Fruit fly (Drosophila melanogaster) whole organism, prepupa: Measurements from ENCODE around the gene CG31019.

Experiments used
- Blimp-1 ChIP-seq: fragments of 200-800 bp; sonication (Bioruptor generic); optimal IDR thresholded peaks from 3 replicates; lab custom pipeline; 2017; ENCODE audit warnings: missing biosample characterization, missing genetic modification characterization, mild to moderate bottlenecking, moderate library complexity, missing genetic modification reagents
- CG10631 ChIP-seq: fragments of 200-800 bp; sonication (Bioruptor generic); optimal IDR thresholded peaks from 2 replicates; lab custom pipeline; 2016; ENCODE audit warnings: missing biosample characterization, missing genetic modification characterization
- CG10669 ChIP-seq: fragments of 200-800 bp; sonication (Bioruptor generic); optimal IDR thresholded peaks from 3 replicates; lab custom pipeline; 2018; ENCODE audit warnings: missing biosample characterization, mild to moderate bottlenecking, missing genetic modification characterization, moderate library complexity
- CG11294 ChIP-seq: fragments of 200-800 bp; sonication (Bioruptor generic); IDR thresholded peaks from 2 replicates; pipeline ENCODE4 v1.3.6; 2022; ENCODE audit warnings: missing biosample characterization, missing genetic modification characterization
- CG11902 ChIP-seq: fragments of 200-800 bp; sonication (Bioruptor generic); optimal IDR thresholded peaks from 3 replicates; lab custom pipeline; 2016; ENCODE audit warnings: missing biosample characterization, missing genetic modification characterization
- CG15336 ChIP-seq: fragments of 200-800 bp; sonication (Bioruptor generic); IDR thresholded peaks from 2 replicates; pipeline ENCODE4 v1.3.6; 2022; ENCODE audit warnings: missing biosample characterization, missing genetic modification characterization
- CG1621 ChIP-seq: fragments of 200-800 bp; sonication (Bioruptor generic); optimal IDR thresholded peaks from 3 replicates; lab custom pipeline; 2018; ENCODE audit warnings: missing biosample characterization, mild to moderate bottlenecking, missing genetic modification characterization
- CG31627 ChIP-seq: fragments of 200-800 bp; sonication (Bioruptor generic); optimal IDR thresholded peaks from 3 replicates; lab custom pipeline; 2016; ENCODE audit warnings: missing biosample characterization, missing genetic modification characterization
- CG32006 ChIP-seq: fragments of 200-800 bp; sonication (Bioruptor generic); optimal IDR thresholded peaks from 3 replicates; lab custom pipeline; 2017; ENCODE audit warnings: missing biosample characterization, mild to moderate bottlenecking, missing genetic modification characterization
- CG34406 ChIP-seq: fragments of 200-800 bp; sonication (Bioruptor generic); optimal IDR thresholded peaks from 3 replicates; lab custom pipeline; 2016; ENCODE audit warnings: missing biosample characterization, missing genetic modification characterization
- CG3919 ChIP-seq: fragments of 200-800 bp; sonication (Bioruptor generic); optimal IDR thresholded peaks from 3 replicates; lab custom pipeline; 2016; ENCODE audit warnings: missing biosample characterization, missing genetic modification characterization
- CG4318 ChIP-seq: fragments of 200-800 bp; sonication (Bioruptor generic); optimal IDR thresholded peaks from 3 replicates; lab custom pipeline; 2017; ENCODE audit warnings: missing biosample characterization, mild to moderate bottlenecking, missing genetic modification characterization
- CG6163 ChIP-seq: fragments of 200-800 bp; sonication (Bioruptor generic); IDR thresholded peaks from 3 replicates; pipeline ENCODE4 v1.3.6; 2022; ENCODE audit warnings: missing biosample characterization, missing genetic modification characterization
- CG6276 ChIP-seq: fragments of 200-800 bp; sonication (Bioruptor generic); optimal IDR thresholded peaks from 2 replicates; lab custom pipeline; 2017; ENCODE audit warnings: missing biosample characterization, mild to moderate bottlenecking, missing genetic modification characterization
- CG6792 ChIP-seq: fragments of 200-800 bp; sonication (Bioruptor generic); optimal IDR thresholded peaks from 3 replicates; lab custom pipeline; 2016; ENCODE audit warnings: missing biosample characterization, missing genetic modification characterization
- CG6808 ChIP-seq: fragments of 200-800 bp; sonication (Bioruptor generic); optimal IDR thresholded peaks from 3 replicates; lab custom pipeline; 2017; ENCODE audit warnings: missing biosample characterization, missing genetic modification characterization, mild to moderate bottlenecking, moderate library complexity, missing genetic modification reagents
- CG6854 ChIP-seq: fragments of 200-800 bp; sonication (Bioruptor generic); optimal IDR thresholded peaks from 2 replicates; lab custom pipeline; 2017; ENCODE audit warnings: missing biosample characterization, mild to moderate bottlenecking, missing genetic modification characterization
- CG7368 ChIP-seq: fragments of 200-800 bp; sonication (Bioruptor generic); optimal IDR thresholded peaks from 3 replicates; lab custom pipeline; 2016; ENCODE audit warnings: missing biosample characterization, missing genetic modification characterization
- CG8119 ChIP-seq: fragments of 200-800 bp; sonication (Bioruptor generic); IDR thresholded peaks from 3 replicates; pipeline ENCODE4 v1.3.6; 2022; ENCODE audit warnings: missing biosample characterization, missing genetic modification characterization
- CG8319 ChIP-seq: fragments of 200-800 bp; sonication (Bioruptor generic); optimal IDR thresholded peaks from 3 replicates; lab custom pipeline; 2016; ENCODE audit warnings: missing biosample characterization, missing genetic modification characterization
- CG8632 ChIP-seq: fragments of 200-800 bp; sonication (Bioruptor generic); optimal IDR thresholded peaks from 3 replicates; lab custom pipeline; 2016; ENCODE audit warnings: missing biosample characterization, missing genetic modification characterization
- CG9139 ChIP-seq: fragments of 200-800 bp; sonication (Bioruptor generic); optimal IDR thresholded peaks from 3 replicates; lab custom pipeline; 2017; ENCODE audit warnings: missing biosample characterization, mild to moderate bottlenecking, missing genetic modification characterization
- Eip75B ChIP-seq: fragments of 200-800 bp; sonication (Bioruptor generic); optimal IDR thresholded peaks from 3 replicates; lab custom pipeline; 2016; ENCODE audit warnings: missing biosample characterization, missing genetic modification characterization
- Eip78C ChIP-seq: fragments of 200-800 bp; sonication (Bioruptor generic); peaks from one replicate; lab custom pipeline; 2016; ENCODE audit warnings: missing biosample characterization, missing genetic modification characterization
- Eip93F ChIP-seq: fragments of 200-800 bp; sonication (Bioruptor generic); optimal IDR thresholded peaks from 2 replicates; lab custom pipeline; 2016; ENCODE audit warnings: missing biosample characterization, mild to moderate bottlenecking, missing genetic modification characterization
- Ets21C ChIP-seq: fragments of 200-800 bp; sonication (Bioruptor generic); optimal IDR thresholded peaks from 3 replicates; lab custom pipeline; 2016; ENCODE audit warnings: missing biosample characterization, missing genetic modification characterization
- Ets96B ChIP-seq: fragments of 200-800 bp; optimal IDR thresholded peaks from 2 replicates; lab custom pipeline; 2019; ENCODE audit warnings: missing biosample characterization, mild to moderate bottlenecking, missing genetic modification characterization, moderate library complexity
- Gug ChIP-seq: fragments of 200-800 bp; sonication (Bioruptor generic); IDR thresholded peaks from 2 replicates; pipeline ENCODE4 v1.3.6; 2022; ENCODE audit warnings: missing biosample characterization, missing genetic modification characterization
- Hr39 ChIP-seq: fragments of 200-800 bp; sonication (Bioruptor generic); optimal IDR thresholded peaks from 2 replicates; lab custom pipeline; 2016; ENCODE audit warnings: missing biosample characterization, missing genetic modification characterization
- Lpt ChIP-seq: fragments of 200-800 bp; sonication (Bioruptor generic); optimal IDR thresholded peaks from 3 replicates; lab custom pipeline; 2016; ENCODE audit warnings: missing biosample characterization, missing genetic modification characterization
- Met ChIP-seq: fragments of 200-800 bp; sonication (Bioruptor generic); optimal IDR thresholded peaks from 3 replicates; lab custom pipeline; 2016; ENCODE audit warnings: missing biosample characterization, missing genetic modification characterization
- OdsH ChIP-seq: fragments of 200-800 bp; sonication (Bioruptor generic); optimal IDR thresholded peaks from 3 replicates; lab custom pipeline; 2016; ENCODE audit warnings: missing biosample characterization, missing genetic modification characterization
- Sox102F ChIP-seq: fragments of 200-800 bp; sonication (Bioruptor generic); optimal IDR thresholded peaks from 2 replicates; lab custom pipeline; 2016; ENCODE audit warnings: missing biosample characterization, mild to moderate bottlenecking, missing genetic modification characterization
- Sox15 ChIP-seq: fragments of 200-800 bp; sonication (Bioruptor generic); optimal IDR thresholded peaks from 3 replicates; lab custom pipeline; 2016; ENCODE audit warnings: missing biosample characterization, missing genetic modification characterization
- achi ChIP-seq: fragments of 200-800 bp; sonication (Bioruptor generic); optimal IDR thresholded peaks from 3 replicates; lab custom pipeline; 2016; ENCODE audit warnings: missing biosample characterization, missing genetic modification characterization
- acj6 ChIP-seq: fragments of 200-800 bp; sonication (Bioruptor generic); optimal IDR thresholded peaks from 3 replicates; lab custom pipeline; 2016; ENCODE audit warnings: missing biosample characterization, missing genetic modification characterization
- cyc ChIP-seq: fragments of 200-800 bp; sonication (Bioruptor generic); optimal IDR thresholded peaks from 3 replicates; lab custom pipeline; 2016; ENCODE audit warnings: missing biosample characterization, missing genetic modification characterization
- dac ChIP-seq: fragments of 200-800 bp; sonication (Bioruptor generic); optimal IDR thresholded peaks from 2 replicates; lab custom pipeline; 2017; ENCODE audit warnings: missing biosample characterization, mild to moderate bottlenecking, missing genetic modification characterization
- dsx ChIP-seq: fragments of 200-800 bp; optimal IDR thresholded peaks from 3 replicates; lab custom pipeline; 2019; ENCODE audit warnings: missing biosample characterization, mild to moderate bottlenecking, missing genetic modification characterization, moderate library complexity; ENCODE audit not compliant: poor library complexity, severe bottlenecking
- eg ChIP-seq: fragments of 200-800 bp; sonication (Bioruptor generic); IDR thresholded peaks from 3 replicates; pipeline ENCODE4 v1.3.6; 2022; ENCODE audit warnings: missing biosample characterization, missing genetic modification characterization
- esn ChIP-seq: fragments of 200-800 bp; sonication (Bioruptor generic); optimal IDR thresholded peaks from 2 replicates; lab custom pipeline; 2016; ENCODE audit warnings: missing biosample characterization, mild to moderate bottlenecking, missing genetic modification characterization, moderate library complexity
- fd85E ChIP-seq: fragments of 200-800 bp; sonication (Bioruptor generic); optimal IDR thresholded peaks from 3 replicates; lab custom pipeline; 2016; ENCODE audit warnings: missing biosample characterization, missing genetic modification characterization
- fkh ChIP-seq: fragments of 200-800 bp; sonication (Bioruptor generic); optimal IDR thresholded peaks from 3 replicates; lab custom pipeline; 2017; ENCODE audit warnings: missing biosample characterization, mild to moderate bottlenecking, missing genetic modification characterization, moderate library complexity
- lz ChIP-seq: fragments of 200-800 bp; sonication (Bioruptor generic); optimal IDR thresholded peaks from 3 replicates; lab custom pipeline; 2016; ENCODE audit warnings: missing biosample characterization, missing genetic modification characterization
- net ChIP-seq: fragments of 200-800 bp; sonication (Bioruptor generic); optimal IDR thresholded peaks from 3 replicates; lab custom pipeline; 2016; ENCODE audit warnings: missing biosample characterization, missing genetic modification characterization
- spab ChIP-seq: fragments of 200-800 bp; sonication (Bioruptor generic); optimal IDR thresholded peaks from 2 replicates; lab custom pipeline; 2017; ENCODE audit warnings: missing biosample characterization, mild to moderate bottlenecking, missing genetic modification characterization, missing genetic modification reagents
- ss ChIP-seq, 2 experiments: fragments of 200-800 bp; sonication (Bioruptor generic); optimal IDR thresholded peaks; 2 replicates in 1 of 2; 3 replicates in 1 of 2; lab custom pipeline; 2017 to 2018; ENCODE audit warnings: mild to moderate bottlenecking in 2 of 2, missing biosample characterization in 2 of 2, missing genetic modification characterization in 2 of 2, moderate library complexity in 1 of 2
- svp ChIP-seq: fragments of 200-800 bp; sonication (Bioruptor generic); peaks from one replicate; lab custom pipeline; 2016; ENCODE audit warnings: missing biosample characterization, missing genetic modification characterization
- topi ChIP-seq: fragments of 200-800 bp; sonication (Bioruptor generic); optimal IDR thresholded peaks from 3 replicates; lab custom pipeline; 2016; ENCODE audit warnings: missing biosample characterization, missing genetic modification characterization
- vri ChIP-seq: fragments of 200-800 bp; sonication (Bioruptor generic); optimal IDR thresholded peaks from 3 replicates; lab custom pipeline; 2016; ENCODE audit warnings: missing biosample characterization, mild to moderate bottlenecking, missing genetic modification characterization

Gene CG31019

dm6 chr3R:30587196-30587753 lies 9.5 kb upstream of the CG31019 start, which contains the start of gene CG9717:
TSS of gene CG9717 (minus strand) at chr3R:30587302.
- TF ChIP-seq svp = peak; percentile 84
- no peak for TF ChIP-seq CG6792 (GFP tag; lab: Kevin White, UChicago)

- TF ChIP-seq CG9139 (GFP tag; lab: Kevin White, UChicago) (no peak), esn (GFP tag; lab: Kevin White, UChicago) (peak; percentile 44), CG6808 (GFP tag; lab: Kevin White, UChicago) (no peak), Sox102F (peak; percentile 25), CG6163 (GFP tag; lab: Robert Waterston, UW) (peak; percentile 26; the same call in 2 of the 3 replicates), Eip75B (GFP tag; lab: Kevin White, UChicago) (peak; percentile 27), Blimp-1 (no peak), CG7368 (GFP tag; lab: Kevin White, UChicago) (no peak), acj6 (GFP tag; lab: Kevin White, UChicago) (peak; percentile 37), CG34406 (GFP tag; lab: Kevin White, UChicago) (peak; percentile 7), CG32006 (GFP tag; lab: Kevin White, UChicago) (peak; percentile 15), Ets96B (tag; lab: Kevin White, UChicago) (no peak), CG11902 (GFP tag; lab: Kevin White, UChicago) (peak; percentile 21), Sox15 (GFP tag; lab: Kevin White, UChicago) (no peak), cyc (GFP tag; lab: Kevin White, UChicago) (no peak), CG11294 (GFP tag; lab: Robert Waterston, UW) (no peak), vri (GFP tag; lab: Kevin White, UChicago) (no peak), lz (GFP tag; lab: Kevin White, UChicago) (peak; percentile 28), fkh (GFP tag; lab: Kevin White, UChicago) (no peak), CG4318 (GFP tag; lab: Kevin White, UChicago) (no peak), topi (GFP tag; lab: Kevin White, UChicago) (peak; percentile 35), CG1621 (tag; lab: Kevin White, UChicago) (no peak), ss (GFP tag; optimal IDR thresholded peaks at IDR 0.05; lab: Kevin White, UChicago) (no peak), CG6276 (GFP tag; lab: Kevin White, UChicago) (no peak), dsx (GFP tag; lab: Kevin White, UChicago) (no peak), OdsH (GFP tag; lab: Kevin White, UChicago) (peak; percentile 40), CG10631 (GFP tag; lab: Kevin White, UChicago) (peak; percentile 6), spab (GFP tag; lab: Kevin White, UChicago) (no peak), svp (peak; percentile 66), CG6854 (no peak), Ets21C (no peak), Gug (GFP tag; lab: Robert Waterston, UW) (no peak), CG8632 (peak; percentile 19), Eip93F (GFP tag; lab: Kevin White, UChicago) (no peak), CG8119 (no peak), CG10669 (GFP tag; lab: Kevin White, UChicago) (peak; percentile 3), fd85E (GFP tag; lab: Kevin White, UChicago) (no peak), eg (GFP tag; lab: Robert Waterston, UW) (no peak), CG31627 (peak; percentile 20), achi (GFP tag; lab: Kevin White, UChicago) (no peak), Hr39 (GFP tag; lab: Kevin White, UChicago) (peak; percentile 11), CG3919 (GFP tag; lab: Kevin White, UChicago) (peak; percentile 17), CG6792 (GFP tag; lab: Kevin White, UChicago) (peak; percentile 34), Eip78C (GFP tag; lab: Kevin White, UChicago) (peak; percentile 78), net (GFP tag; lab: Kevin White, UChicago) (no peak), CG15336 (GFP tag; lab: Robert Waterston, UW) (no peak), Lpt (no peak), dac (GFP tag; lab: Kevin White, UChicago) (no peak), Met (GFP tag; lab: Kevin White, UChicago) (peak; percentile 13), CG8319 (GFP tag; lab: Kevin White, UChicago) (no peak)
Measured at dm6 chr3R:30590237-30590636, 6.6 kb upstream of the CG31019 start.
